Fruit fly (Drosophila melanogaster) whole organism, embryonic: ENCODE data around the gene BckdhA.

Source experiments
- Antp ChIP-seq: fragments of 200-800 bp; sonication (Bioruptor generic); optimal IDR thresholded peaks from 3 replicates; lab custom pipeline; 2016; ENCODE audit warnings: missing biosample characterization, missing genetic modification characterization
- Atf-2 ChIP-seq: fragments of 200-800 bp; sonication (Bioruptor generic); optimal IDR thresholded peaks from 2 replicates; lab custom pipeline; 2016; ENCODE audit warnings: missing biosample characterization, missing genetic modification characterization
- Blimp-1 ChIP-seq: fragments of 200-800 bp; sonication (Bioruptor generic); optimal IDR thresholded peaks from 3 replicates; lab custom pipeline; 2018; ENCODE audit warnings: missing biosample characterization, missing genetic modification characterization, mild to moderate bottlenecking, moderate library complexity, missing genetic modification reagents
- CG10209 ChIP-seq: fragments of 200-800 bp; sonication (Bioruptor generic); optimal IDR thresholded peaks from 3 replicates; lab custom pipeline; 2017; ENCODE audit warnings: missing biosample characterization, mild to moderate bottlenecking, missing genetic modification characterization, missing genetic modification reagents
- CG12769 ChIP-seq: fragments of 200-800 bp; sonication (Bioruptor generic); optimal IDR thresholded peaks from 2 replicates; lab custom pipeline; 2019; ENCODE audit warnings: missing biosample characterization, mild to moderate bottlenecking, missing genetic modification characterization, moderate library complexity
- CG13123 ChIP-seq: fragments of 200-800 bp; sonication (Bioruptor generic); optimal IDR thresholded peaks from 2 replicates; lab custom pipeline; 2016; ENCODE audit warnings: missing biosample characterization, missing genetic modification characterization
- CG15479 ChIP-seq: fragments of 200-800 bp; sonication (Bioruptor generic); optimal IDR thresholded peaks from 3 replicates; lab custom pipeline; 2019; ENCODE audit warnings: missing biosample characterization, mild to moderate bottlenecking, missing genetic modification characterization, moderate library complexity
- CG15601 ChIP-seq: fragments of 200-800 bp; sonication (Bioruptor generic); optimal IDR thresholded peaks from 3 replicates; lab custom pipeline; 2019; ENCODE audit warnings: missing biosample characterization, mild to moderate bottlenecking, missing genetic modification characterization, moderate library complexity
- CG1603 ChIP-seq: fragments of 200-800 bp; sonication (Bioruptor generic); optimal IDR thresholded peaks from 2 replicates; lab custom pipeline; 2019; ENCODE audit warnings: missing biosample characterization, mild to moderate bottlenecking, missing genetic modification characterization, moderate library complexity
- CG18262 ChIP-seq: fragments of 200-800 bp; optimal IDR thresholded peaks from 3 replicates; lab custom pipeline; 2019; ENCODE audit warnings: missing biosample characterization, mild to moderate bottlenecking, missing genetic modification characterization, moderate library complexity
- CG18619 ChIP-seq: fragments of 200-800 bp; sonication (Bioruptor generic); optimal IDR thresholded peaks from 3 replicates; lab custom pipeline; 2017; ENCODE audit warnings: missing biosample characterization, mild to moderate bottlenecking, missing genetic modification characterization
- CG2712 ChIP-seq: fragments of 200-800 bp; optimal IDR thresholded peaks from 3 replicates; lab custom pipeline; 2019; ENCODE audit warnings: missing biosample characterization, mild to moderate bottlenecking, missing genetic modification characterization, moderate library complexity
- CG32532 ChIP-seq: fragments of 200-800 bp; sonication (Bioruptor generic); IDR thresholded peaks from 2 replicates; pipeline ENCODE4 v1.3.6; 2022; ENCODE audit warnings: missing biosample characterization, missing genetic modification characterization
- CG34376 ChIP-seq: fragments of 200-800 bp; sonication (Bioruptor generic); optimal IDR thresholded peaks from 2 replicates; lab custom pipeline; 2018; ENCODE audit warnings: missing biosample characterization, mild to moderate bottlenecking, missing genetic modification characterization
- CG3726 ChIP-seq: fragments of 200-800 bp; sonication (Bioruptor generic); IDR thresholded peaks from 3 replicates; pipeline ENCODE4, ENCODE4 v1.3.6; 2022; ENCODE audit warnings: missing biosample characterization, missing genetic modification characterization
- CG3995 ChIP-seq: fragments of 200-800 bp; sonication (Bioruptor generic); optimal IDR thresholded peaks from 3 replicates; lab custom pipeline; 2016; ENCODE audit warnings: missing biosample characterization, missing genetic modification characterization
- CG5180 ChIP-seq: fragments of 200-800 bp; sonication (Bioruptor generic); optimal IDR thresholded peaks from 3 replicates; lab custom pipeline; 2017; ENCODE audit warnings: missing biosample characterization, missing genetic modification characterization, mild to moderate bottlenecking, moderate library complexity, missing genetic modification reagents
- CG7987 ChIP-seq: fragments of 200-800 bp; sonication (Bioruptor generic); optimal IDR thresholded peaks from 2 replicates; lab custom pipeline; 2018; ENCODE audit warnings: missing biosample characterization, mild to moderate bottlenecking, missing genetic modification characterization, moderate library complexity
- CG8388 ChIP-seq: fragments of 200-800 bp; sonication (Bioruptor generic); optimal IDR thresholded peaks from 2 replicates; lab custom pipeline; 2019; ENCODE audit warnings: missing biosample characterization, mild to moderate bottlenecking, missing genetic modification characterization, moderate library complexity
- CG8765 ChIP-seq: fragments of 200-800 bp; sonication (Bioruptor generic); IDR thresholded peaks from 2 replicates; pipeline ENCODE4 v1.3.6; 2022; ENCODE audit warnings: missing biosample characterization, missing genetic modification characterization
- CG8924 ChIP-seq: fragments of 200-800 bp; optimal IDR thresholded peaks from 3 replicates; lab custom pipeline; 2019; ENCODE audit warnings: missing biosample characterization, mild to moderate bottlenecking, missing genetic modification characterization, moderate library complexity
- CG8944 ChIP-seq: fragments of 200-800 bp; sonication (Bioruptor generic); optimal IDR thresholded peaks from 3 replicates; lab custom pipeline; 2016; ENCODE audit warnings: missing biosample characterization, missing genetic modification characterization
- CG9797 ChIP-seq: fragments of 200-800 bp; sonication (Bioruptor generic); optimal IDR thresholded peaks from 3 replicates; lab custom pipeline; 2018; ENCODE audit warnings: missing biosample characterization, mild to moderate bottlenecking, missing genetic modification characterization
- Chrac-16 ChIP-seq: fragments of 200-800 bp; sonication (Bioruptor generic); optimal IDR thresholded peaks from 3 replicates; lab custom pipeline; 2016; ENCODE audit warnings: missing biosample characterization, missing genetic modification characterization
- Dip3 ChIP-seq: fragments of 200-800 bp; sonication (Bioruptor generic); optimal IDR thresholded peaks from 3 replicates; lab custom pipeline; 2016; ENCODE audit warnings: missing biosample characterization, missing genetic modification characterization
- E2f1 ChIP-seq: fragments of 200-800 bp; sonication (Bioruptor generic); IDR thresholded peaks from 2 replicates; pipeline ENCODE4 v1.3.6; 2022; ENCODE audit warnings: missing biosample characterization, missing genetic modification characterization
- HLH54F ChIP-seq: fragments of 200-800 bp; sonication (Bioruptor generic); optimal IDR thresholded peaks from 3 replicates; lab custom pipeline; 2016; ENCODE audit warnings: missing biosample characterization, missing genetic modification characterization
- Med ChIP-seq: fragments of 200-800 bp; sonication (Bioruptor generic); peaks from one replicate; lab custom pipeline; 2016; ENCODE audit warnings: missing biosample characterization, missing genetic modification characterization, mild to moderate bottlenecking, inconsistent platforms, moderate library complexity
- Meics ChIP-seq: fragments of 200-800 bp; sonication (Bioruptor generic); optimal IDR thresholded peaks from 2 replicates; lab custom pipeline; 2017; ENCODE audit warnings: missing biosample characterization, mild to moderate bottlenecking, missing genetic modification characterization
- Mes4 ChIP-seq: fragments of 200-800 bp; sonication (Bioruptor generic); optimal IDR thresholded peaks from 2 replicates; lab custom pipeline; 2016; ENCODE audit warnings: missing biosample characterization, missing genetic modification characterization
- Nf-YC ChIP-seq: fragments of 200-800 bp; optimal IDR thresholded peaks from 3 replicates; lab custom pipeline; 2019; ENCODE audit warnings: missing biosample characterization, mild to moderate bottlenecking, missing genetic modification characterization, moderate library complexity
- ara ChIP-seq: fragments of 200-800 bp; sonication (Bioruptor generic); IDR thresholded peaks from 2 replicates; pipeline ENCODE4 v1.3.6; 2022; ENCODE audit warnings: missing biosample characterization, missing genetic modification characterization
- bab2 ChIP-seq: fragments of 200-800 bp; sonication (Bioruptor generic); optimal IDR thresholded peaks from 2 replicates; lab custom pipeline; 2016; ENCODE audit warnings: missing biosample characterization, missing genetic modification characterization
- btn ChIP-seq: fragments of 200-800 bp; sonication (Bioruptor generic); optimal IDR thresholded peaks from 2 replicates; lab custom pipeline; 2016; ENCODE audit warnings: missing biosample characterization, missing genetic modification characterization
- dmrt11E ChIP-seq: fragments of 200-800 bp; sonication (Bioruptor generic); optimal IDR thresholded peaks from 3 replicates; lab custom pipeline; 2018; ENCODE audit warnings: missing biosample characterization, mild to moderate bottlenecking, missing genetic modification characterization, moderate library complexity
- lab ChIP-seq: fragments of 200-800 bp; sonication (Bioruptor generic); optimal IDR thresholded peaks from 3 replicates; lab custom pipeline; 2017; ENCODE audit warnings: missing biosample characterization, missing genetic modification characterization, mild to moderate bottlenecking, moderate library complexity, missing genetic modification reagents
- lbe ChIP-seq: fragments of 200-800 bp; sonication (Bioruptor generic); optimal IDR thresholded peaks from 2 replicates; lab custom pipeline; 2016; ENCODE audit warnings: missing biosample characterization, mild to moderate bottlenecking, missing genetic modification characterization
- maf-S ChIP-seq: fragments of 200-800 bp; sonication (Bioruptor generic); optimal IDR thresholded peaks from 2 replicates; lab custom pipeline; 2016; ENCODE audit warnings: missing biosample characterization, missing genetic modification characterization
- odd ChIP-seq: fragments of 200-800 bp; sonication (Bioruptor generic); optimal IDR thresholded peaks from 2 replicates; lab custom pipeline; 2017; ENCODE audit warnings: missing biosample characterization, mild to moderate bottlenecking, missing genetic modification characterization
- onecut ChIP-seq: fragments of 200-800 bp; sonication (Bioruptor generic); IDR thresholded peaks from 2 replicates; pipeline ENCODE4 v1.3.6; 2022; ENCODE audit warnings: missing biosample characterization, missing genetic modification characterization
- phol ChIP-seq: fragments of 200-800 bp; sonication (Bioruptor generic); optimal IDR thresholded peaks from 3 replicates; lab custom pipeline; 2018; ENCODE audit warnings: missing biosample characterization, mild to moderate bottlenecking, missing genetic modification characterization, moderate library complexity
- prd ChIP-seq, 3 experiments: fragments of >200 bp in 2 of 3; fragments of 200-800 bp in 1 of 3; sonication (Bioruptor generic) in 1 of 3; optimal IDR thresholded peaks in 2 of 3; IDR thresholded peaks in 1 of 3; 2 replicates in 2 of 3; 3 replicates in 1 of 3; pipeline versions ENCODE4 v1.3.6 to Lab custom; 2017 to 2022; ENCODE audit warnings: missing biosample characterization in 1 of 3, missing genetic modification characterization in 1 of 3
- pzg ChIP-seq: fragments of 200-800 bp; sonication (Bioruptor generic); optimal IDR thresholded peaks from 3 replicates; lab custom pipeline; 2018; ENCODE audit warnings: missing biosample characterization, mild to moderate bottlenecking, missing genetic modification characterization, moderate library complexity
- stwl ChIP-seq: fragments of 200-800 bp; sonication (Bioruptor generic); optimal IDR thresholded peaks from 3 replicates; lab custom pipeline; 2018; ENCODE audit warnings: missing biosample characterization, mild to moderate bottlenecking, missing genetic modification characterization, moderate library complexity
- tll ChIP-seq, 2 experiments: fragments of 200-800 bp in 1 of 2; fragments of >200 bp in 1 of 2; sonication (Bioruptor generic) in 1 of 2; optimal IDR thresholded peaks; 2 replicates each; lab custom pipeline; 2017 to 2019; ENCODE audit warnings: missing biosample characterization in 2 of 2, missing genetic modification characterization in 2 of 2, mild to moderate bottlenecking in 1 of 2, moderate library complexity in 1 of 2
- vvl ChIP-seq: fragments of 200-800 bp; sonication (Bioruptor generic); IDR thresholded peaks from 2 replicates; pipeline ENCODE4 v1.3.6; 2022; ENCODE audit warnings: missing biosample characterization, missing genetic modification characterization
- wek ChIP-seq: fragments of 200-800 bp; sonication (Bioruptor generic); optimal IDR thresholded peaks from 3 replicates; lab custom pipeline; 2018; ENCODE audit warnings: missing biosample characterization, mild to moderate bottlenecking, missing genetic modification characterization, moderate library complexity
- zen ChIP-seq: fragments of 200-800 bp; sonication (Bioruptor generic); optimal IDR thresholded peaks from 3 replicates; lab custom pipeline; 2018; ENCODE audit warnings: missing biosample characterization, mild to moderate bottlenecking, missing genetic modification characterization, moderate library complexity
- zfh1 ChIP-seq: fragments of 200-800 bp; sonication (Bioruptor generic); IDR thresholded peaks from 3 replicates; pipeline ENCODE4 v1.3.6; 2022; ENCODE audit warnings: missing biosample characterization, missing genetic modification characterization

BckdhA gene

DNA sequence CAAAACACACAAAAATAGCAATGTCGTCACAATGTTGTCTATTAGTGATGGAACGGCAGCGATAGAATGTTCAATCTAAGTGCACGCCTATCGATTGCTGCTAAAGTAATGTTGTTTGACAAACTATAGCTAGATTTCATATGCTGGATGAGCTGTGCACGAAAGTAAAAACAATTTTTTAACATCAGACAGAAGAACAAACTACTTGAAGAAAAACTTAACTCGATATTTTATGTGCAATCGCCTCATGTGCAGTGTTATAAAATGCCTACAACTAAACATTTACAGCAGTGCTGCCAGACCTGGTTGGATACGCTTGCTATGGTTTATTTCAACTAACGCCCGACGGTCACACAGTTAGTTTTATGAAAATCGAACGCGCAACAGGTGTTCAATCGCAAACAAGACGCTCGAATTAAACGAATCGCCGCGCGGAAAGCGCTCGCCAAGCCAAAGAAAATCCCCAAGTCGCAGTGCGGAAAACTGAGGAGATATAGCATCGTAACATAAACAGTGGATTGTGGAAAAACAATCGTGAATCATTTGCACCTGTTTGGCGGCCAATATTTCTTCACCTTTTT lies 35.5 kb downstream of the BckdhA start, which contains the start of the genes bocks and CG8312 (continued):
- TF ChIP-seq wek (GFP tag; lab: Kevin White, UChicago) (no peak), zen (peak; percentile 26), Chrac-16 (peak; percentile 3), Atf-2 (GFP tag; lab: Kevin White, UChicago) (peak; percentile 51), CG10209 (GFP tag; lab: Kevin White, UChicago) (peak; percentile 16), btn (no peak), dmrt11E (tag; lab: Kevin White, UChicago) (peak; percentile 16), HLH54F (GFP tag; lab: Kevin White, UChicago) (peak; percentile 72), Blimp-1 (GFP tag; lab: Kevin White, UChicago) (peak; percentile 22), CG18619 (GFP tag; lab: Kevin White, UChicago) (peak; percentile 29), Dip3 (GFP tag; lab: Kevin White, UChicago) (peak; percentile 45), Med (GFP tag; lab: Kevin White, UChicago) (peak; percentile 94), CG1603 (tag; lab: Kevin White, UChicago) (peak; percentile 84), CG32532 (GFP tag; lab: Robert Waterston, UW) (no peak), prd (optimal IDR thresholded peaks at IDR 0.05; lab: Kevin White, UChicago) (no peak), prd (GFP tag; IDR thresholded peaks at IDR 0.05; lab: Robert Waterston, UW) (no peak), tll (GFP tag; optimal IDR thresholded peaks at IDR 0.05; lab: Kevin White, UChicago) (no peak), CG8944 (peak; percentile 5), ara (GFP tag; lab: Robert Waterston, UW) (no peak), CG7987 (GFP tag; lab: Kevin White, UChicago) (peak; percentile 8), CG12769 (peak; percentile 51), CG3726 (no peak), vvl (GFP tag; lab: Robert Waterston, UW) (no peak), onecut (GFP tag; lab: Robert Waterston, UW) (peak; percentile 74), pzg (peak; percentile 99), Meics (peak; percentile 6), CG13123 (GFP tag; lab: Kevin White, UChicago) (peak; percentile 5), CG15601 (tag; lab: Kevin White, UChicago) (peak; percentile 82), CG3995 (GFP tag; lab: Kevin White, UChicago) (peak; percentile 88), CG2712 (tag; lab: Kevin White, UChicago) (peak; percentile 54), lbe (GFP tag; lab: Kevin White, UChicago) (peak; percentile 33), CG34376 (GFP tag; lab: Kevin White, UChicago) (peak; percentile 52), CG8388 (GFP tag; lab: Kevin White, UChicago) (peak; percentile 1), zfh1 (GFP tag; lab: Robert Waterston, UW) (no peak), Antp (GFP tag; lab: Kevin White, UChicago) (peak; percentile 62), CG5180 (GFP tag; lab: Kevin White, UChicago) (no peak), CG8765 (no peak), odd (GFP tag; lab: Kevin White, UChicago) (peak; percentile 12), Mes4 (peak; percentile 46), Nf-YC (tag; lab: Kevin White, UChicago) (peak; percentile 61), E2f1 (GFP tag; lab: Robert Waterston, UW) (no peak), phol (tag; lab: Kevin White, UChicago) (peak; percentile 80), stwl (tag; lab: Kevin White, UChicago) (peak; percentile 94), CG8924 (tag; lab: Kevin White, UChicago) (peak; percentile 50), CG9797 (peak; percentile 97), CG15479 (GFP tag; lab: Kevin White, UChicago) (peak; percentile 83), lab (GFP tag; lab: Kevin White, UChicago) (peak; percentile 69), maf-S (peak; percentile 26), CG18262 (tag; lab: Kevin White, UChicago) (peak; percentile 19), bab2 (GFP tag; lab: Kevin White, UChicago) (peak; percentile 47)
